Worm (Caenorhabditis elegans): ENCODE results near the gene R05A10.2.
A peak's percentile ranks its signal among the peaks of the same experiment; 100 is the strongest.

R05A10.2 gene

DNA sequence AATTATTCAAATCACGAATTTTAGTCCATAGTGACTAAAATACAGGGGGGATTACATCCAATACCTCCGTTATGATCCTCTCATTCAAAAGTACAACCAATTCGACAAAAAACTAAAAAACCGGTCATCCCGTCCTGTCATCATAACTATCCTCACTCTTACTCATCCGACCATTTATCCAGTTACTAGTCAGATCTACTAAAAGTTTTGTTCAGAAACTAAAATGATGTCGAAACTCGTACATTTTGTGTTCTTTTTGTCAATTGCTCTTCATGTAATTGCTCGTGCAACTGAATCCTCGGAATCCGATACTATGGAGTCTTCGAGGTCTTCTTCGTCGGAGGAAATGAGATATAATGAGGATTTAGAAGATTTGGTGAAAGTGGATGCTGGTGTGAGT lies at the start of gene R05A10.2:
TSS of gene R05A10.2 (plus strand) at position 214 of the 400 bp plus-strand sequence.
- TF ChIP-seq ceh-83 (GFP tag; optimal IDR thresholded peaks at IDR 0.05) (no peak), mls-2 (tag; optimal IDR thresholded peaks at IDR 0.05) (no peak), lin-32 (GFP tag; optimal IDR thresholded peaks at IDR 0.05) (no peak), nhr-237 (tag; optimal IDR thresholded peaks at IDR 0.05) (no peak), nhr-12 (tag; optimal IDR thresholded peaks at IDR 0.05) (no peak), pha-4 (tag; optimal IDR thresholded peaks at IDR 0.05) (no peak), nhr-28 (tag; optimal IDR thresholded peaks at IDR 0.05) (no peak), lsy-2 (tag; optimal IDR thresholded peaks at IDR 0.05) (no peak), nhr-76 (tag; optimal IDR thresholded peaks at IDR 0.05) (no peak), unc-62 (GFP tag; optimal IDR thresholded peaks at IDR 0.05) (no peak), ztf-11 (tag; optimal IDR thresholded peaks at IDR 0.05) (no peak), flh-1 (GFP tag; optimal IDR thresholded peaks at IDR 0.05) (no peak), sptf-1 (tag; optimal IDR thresholded peaks at IDR 0.05) (no peak)

DNA sequence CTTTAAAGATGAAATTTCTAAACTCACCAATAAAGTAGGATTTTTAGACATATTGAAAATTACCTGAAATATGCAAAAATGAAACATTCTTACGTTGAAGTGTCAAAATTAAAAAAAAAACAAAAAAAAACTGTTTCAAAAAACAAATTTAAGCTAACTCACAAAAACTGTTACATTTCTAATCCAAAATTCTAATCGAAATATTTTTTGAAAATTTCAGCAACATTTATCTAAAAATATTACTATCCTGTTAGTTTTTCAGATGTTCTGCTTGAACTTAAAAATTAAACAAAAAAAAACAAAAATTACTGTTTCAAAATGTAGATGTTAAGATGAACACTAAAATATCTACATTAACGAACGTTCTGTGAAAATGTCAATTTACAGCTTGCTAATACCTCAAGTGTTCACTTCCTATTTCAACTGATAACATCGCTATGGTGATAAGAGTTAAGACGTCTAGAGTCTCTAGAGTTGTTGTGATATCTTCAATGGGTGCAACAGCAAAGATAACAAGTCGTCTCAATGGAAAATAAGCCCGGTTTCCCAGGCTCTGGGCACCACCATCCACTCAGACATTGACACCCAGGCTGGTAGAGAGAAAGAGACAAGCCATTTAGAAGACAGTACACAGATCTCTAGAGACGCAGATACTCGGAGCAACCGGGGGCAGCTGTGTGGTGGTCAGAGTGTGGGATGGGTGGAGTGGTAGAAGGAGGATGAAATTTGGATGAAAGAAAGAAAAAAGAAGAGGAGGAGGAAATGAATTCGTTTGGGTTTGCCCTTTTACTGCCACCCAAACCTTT lies 49.1 kb upstream of the R05A10.2 start, which contains the start of gene H12I19.115:
TSS of gene H12I19.115 (minus strand) at position 51 of the 806 bp plus-strand sequence.
- TF ChIP-seq cnd-1 (tag; optimal IDR thresholded peaks at IDR 0.05): no peak
- TF ChIP-seq ceh-83 (GFP tag; optimal IDR thresholded peaks at IDR 0.05): peak; percentile 16
- no peak for TF ChIP-seq unc-120 (tag; optimal IDR thresholded peaks at IDR 0.05; ENCODE audit: poor library complexity, severe bottlenecking)
- TF ChIP-seq lin-32 (GFP tag; optimal IDR thresholded peaks at IDR 0.05): peak; percentile 28
- peak; percentile 13 for TF ChIP-seq unc-62 (GFP tag; optimal IDR thresholded peaks at IDR 0.05)
- TF ChIP-seq ces-1 (GFP tag; optimal IDR thresholded peaks at IDR 0.05): peak; percentile 57
- peak; percentile 94 for TF ChIP-seq hlh-1 (tag; optimal IDR thresholded peaks at IDR 0.05)
- TF ChIP-seq elt-1 (tag; optimal IDR thresholded peaks at IDR 0.05; ENCODE audit: borderline replicate concordance, insufficient read depth): no peak
- TF ChIP-seq nhr-237 (tag; optimal IDR thresholded peaks at IDR 0.05): no peak
- no peak for TF ChIP-seq sem-2 (GFP tag; optimal IDR thresholded peaks at IDR 0.05)

DNA sequence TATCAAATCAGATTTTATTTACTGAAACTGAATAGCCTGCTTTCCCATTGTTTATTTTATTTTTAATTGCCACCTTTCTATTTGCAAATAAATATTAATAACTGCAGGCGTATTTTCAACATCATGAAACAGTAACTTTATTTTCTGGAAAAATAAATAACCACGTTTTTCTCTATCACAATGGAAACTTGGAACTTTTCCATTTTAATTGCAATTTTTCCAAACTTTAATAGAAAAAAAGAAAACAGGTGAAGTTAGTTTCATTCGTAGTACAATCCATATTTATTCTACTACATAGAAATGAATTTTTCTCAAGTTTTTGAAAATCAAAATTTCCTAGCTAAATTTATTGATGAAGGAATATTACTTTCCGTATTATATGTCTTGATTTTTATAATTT lies 48.0 kb upstream of the R05A10.2 start, which contains the start of gene srz-42:
TSS of gene srz-42 (plus strand) at position 301 of the 400 bp plus-strand sequence.
- TF ChIP-seq ztf-11 (tag; optimal IDR thresholded peaks at IDR 0.05) (no peak), mep-1 (tag; optimal IDR thresholded peaks at IDR 0.05) (no peak), sem-2 (GFP tag; optimal IDR thresholded peaks at IDR 0.05) (no peak), tbx-8 (GFP tag; optimal IDR thresholded peaks at IDR 0.05) (no peak), ceh-83 (GFP tag; optimal IDR thresholded peaks at IDR 0.05) (no peak), lin-32 (GFP tag; optimal IDR thresholded peaks at IDR 0.05) (no peak), cnd-1 (tag; optimal IDR thresholded peaks at IDR 0.05) (no peak), unc-62 (GFP tag; optimal IDR thresholded peaks at IDR 0.05) (no peak), M03D4.4 (tag; optimal IDR thresholded peaks at IDR 0.05) (no peak), ces-1 (GFP tag; optimal IDR thresholded peaks at IDR 0.05) (no peak), blmp-1 (tag; optimal IDR thresholded peaks at IDR 0.05) (no peak), ham-2 (GFP tag; optimal IDR thresholded peaks at IDR 0.05) (no peak), snpc-4 (tag; optimal IDR thresholded peaks at IDR 0.05) (no peak), mls-2 (tag; optimal IDR thresholded peaks at IDR 0.05) (no peak), nhr-28 (tag; optimal IDR thresholded peaks at IDR 0.05) (no peak), mab-5 (tag; optimal IDR thresholded peaks at IDR 0.05) (no peak)

DNA sequence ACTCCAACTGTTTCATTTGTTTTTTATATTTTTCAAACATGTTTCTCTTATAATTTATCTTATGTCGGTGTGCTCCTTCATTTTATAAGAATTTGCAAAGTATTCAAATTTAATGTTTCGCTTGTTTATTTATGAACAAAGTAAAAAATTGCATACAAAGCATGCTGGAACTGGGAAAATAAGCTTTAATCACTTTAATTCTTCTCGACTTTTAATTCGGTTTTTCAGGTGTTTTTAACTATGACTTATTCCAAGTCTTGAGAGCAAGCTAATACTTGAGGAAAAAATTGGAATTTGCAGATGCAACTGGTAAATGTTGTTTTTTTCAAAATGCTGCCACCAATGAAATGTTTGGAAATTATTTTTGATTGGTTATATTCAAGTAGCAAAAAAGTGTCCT lies 45.3 kb upstream of the R05A10.2 start, which contains the start of gene srz-59:
TSS of gene srz-59 (plus strand) at position 301 of the 400 bp plus-strand sequence.
- TF ChIP-seq sem-2 (GFP tag; optimal IDR thresholded peaks at IDR 0.05): no peak
- no peak for TF ChIP-seq nhr-76 (tag; optimal IDR thresholded peaks at IDR 0.05)
- TF ChIP-seq nhr-12 (tag; optimal IDR thresholded peaks at IDR 0.05): no peak
- no peak for TF ChIP-seq lin-13 (tag; optimal IDR thresholded peaks at IDR 0.05)
- no peak for TF ChIP-seq flh-1 (GFP tag; optimal IDR thresholded peaks at IDR 0.05)
- no peak for TF ChIP-seq drap-1 (GFP tag; optimal IDR thresholded peaks at IDR 0.05)
- no peak for TF ChIP-seq cnd-1 (tag; optimal IDR thresholded peaks at IDR 0.05)
- no peak for TF ChIP-seq unc-62 (GFP tag; optimal IDR thresholded peaks at IDR 0.05)
- no peak for TF ChIP-seq elt-1 (tag; optimal IDR thresholded peaks at IDR 0.05; ENCODE audit: borderline replicate concordance, insufficient read depth)
- TF ChIP-seq sptf-1 (tag; optimal IDR thresholded peaks at IDR 0.05): no peak

DNA sequence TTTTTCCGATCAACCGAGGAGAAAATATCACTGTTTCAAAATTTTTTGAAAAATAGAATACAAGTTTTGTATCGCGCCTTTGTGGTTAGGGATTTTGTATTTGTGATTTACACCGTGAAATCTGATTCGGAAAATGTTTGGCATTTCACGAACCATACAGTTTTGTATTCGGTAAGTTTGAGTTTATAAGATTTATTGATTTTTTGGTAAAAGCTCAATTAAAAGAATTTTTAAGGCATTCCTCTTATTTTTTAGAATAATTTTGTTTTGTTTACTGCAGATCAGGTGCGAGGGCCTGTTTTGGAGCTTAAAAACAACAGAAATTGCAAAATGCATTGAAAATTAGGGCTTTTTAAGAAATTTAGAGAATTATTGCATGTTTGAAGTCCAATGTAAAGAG lies 43.7 kb upstream of the R05A10.2 start:
- TF ChIP-seq mep-1 (tag; optimal IDR thresholded peaks at IDR 0.05) (no peak), bed-3 (GFP tag; optimal IDR thresholded peaks at IDR 0.05) (no peak), unc-120 (tag; optimal IDR thresholded peaks at IDR 0.05; ENCODE audit: poor library complexity, severe bottlenecking) (no peak), flh-1 (GFP tag; optimal IDR thresholded peaks at IDR 0.05) (no peak), M03D4.4 (tag; optimal IDR thresholded peaks at IDR 0.05) (no peak), unc-62 (GFP tag; optimal IDR thresholded peaks at IDR 0.05) (no peak), drap-1 (GFP tag; optimal IDR thresholded peaks at IDR 0.05) (no peak), snpc-4 (tag; optimal IDR thresholded peaks at IDR 0.05) (no peak), cnd-1 (tag; optimal IDR thresholded peaks at IDR 0.05) (no peak), lsy-2 (tag; optimal IDR thresholded peaks at IDR 0.05) (no peak)
